Worm (Caenorhabditis elegans) whole organism, midembryonic: ENCODE data around the gene spp-11.

Experiments
- T22C8.4 ChIP-seq: fragments of 200-800 bp; sonication (Bioruptor generic); IDR thresholded peaks from 2 replicates; pipeline ENCODE4 v1.3.6; 2022; ENCODE audit warnings: missing genetic modification characterization, missing compliant biosample characterization
- flt-1 ChIP-seq: fragments of 200-800 bp; sonication (Bioruptor generic); IDR thresholded peaks from 2 replicates; pipeline ENCODE4 v1.3.6; 2022; ENCODE audit warnings: missing genetic modification characterization, missing compliant biosample characterization
- klf-2 ChIP-seq: fragments of 200-800 bp; sonication (Bioruptor generic); conservative IDR thresholded peaks from 2 replicates; pipeline ENCODE4 v1.3.6; 2022; ENCODE audit warnings: missing genetic modification reagents, missing genetic modification characterization, missing compliant biosample characterization
- med-1 ChIP-seq: sonication (generic microtip); optimal IDR thresholded peaks from 2 replicates; lab custom pipeline; 2017; ENCODE audit warnings: missing genetic modification characterization, mild to moderate bottlenecking, missing compliant biosample characterization, antibody characterized with exemption, missing genetic modification reagents; ENCODE audit not compliant: insufficient read depth
- ref-1 ChIP-seq: fragments of 200-800 bp; sonication (Bioruptor generic); conservative IDR thresholded peaks from 2 replicates; pipeline ENCODE4 v1.3.6; 2022; ENCODE audit warnings: missing genetic modification reagents, missing genetic modification characterization, missing compliant biosample characterization
- tab-1 ChIP-seq: fragments of 200-800 bp; sonication (Bioruptor generic); IDR thresholded peaks from 2 replicates; pipeline ENCODE4 v1.3.6; 2022; ENCODE audit warnings: missing genetic modification characterization, missing compliant biosample characterization
- ztf-23 ChIP-seq: fragments of 200-800 bp; sonication (Bioruptor generic); IDR thresholded peaks from 2 replicates; pipeline ENCODE4 v1.3.6; 2022; ENCODE audit warnings: missing genetic modification reagents, missing genetic modification characterization, missing compliant biosample characterization
- ztf-29 ChIP-seq: fragments of 200-800 bp; sonication (Bioruptor generic); IDR thresholded peaks from 2 replicates; pipeline ENCODE4 v1.3.6; 2022; ENCODE audit warnings: missing genetic modification reagents, missing genetic modification characterization, missing compliant biosample characterization

ce11 chrII:6417999-6418398 lies 10.8 kb upstream of the spp-11 start:
- no peak for TF ChIP-seq T22C8.4 (GFP tag; lab: Robert Waterston, UW)
- no peak for TF ChIP-seq klf-2 (GFP tag; lab: Robert Waterston, UW)
- TF ChIP-seq tab-1: no peak
- TF ChIP-seq med-1 (GFP tag; lab: Kevin White, UChicago): no peak
- no peak for TF ChIP-seq ztf-23 (GFP tag; lab: Robert Waterston, UW)
- TF ChIP-seq flt-1: no peak
- TF ChIP-seq ref-1 (GFP tag; lab: Robert Waterston, UW): no peak
- TF ChIP-seq ztf-29: no peak
